Worm (Caenorhabditis elegans) whole organism, L1 larva: ENCODE results near the gene Y22D7AL.6.

Source experiments
- aly-2 ChIP-seq: fragments of 150-350 bp; optimal IDR thresholded peaks from 2 replicates; lab custom pipeline; 2014; ENCODE audit warnings: missing biosample characterization, missing genetic modification characterization
- ama-1 ChIP-seq: fragments of 150-350 bp; optimal IDR thresholded peaks from 2 replicates; lab custom pipeline; 2014
- blmp-1 ChIP-seq: fragments of 150-350 bp; optimal IDR thresholded peaks from 2 replicates; lab custom pipeline; 2014; ENCODE audit warnings: missing biosample characterization, missing genetic modification characterization
- ceh-63 ChIP-seq: fragments of 200-800 bp; sonication (Bioruptor generic); optimal IDR thresholded peaks from 2 replicates; lab custom pipeline; 2018; ENCODE audit warnings: mild to moderate bottlenecking, missing genetic modification characterization, missing compliant biosample characterization
- ceh-88 ChIP-seq: fragments of 200-800 bp; sonication (Bioruptor generic); IDR thresholded peaks from 2 replicates; pipeline ENCODE4 v1.3.6; 2022; ENCODE audit warnings: missing genetic modification characterization, missing compliant biosample characterization
- ceh-90 ChIP-seq: sonication (generic microtip); optimal IDR thresholded peaks from 2 replicates; lab custom pipeline; 2016; ENCODE audit warnings: missing genetic modification characterization, missing compliant biosample characterization
- dsc-1 ChIP-seq: sonication (generic microtip); optimal IDR thresholded peaks from 2 replicates; lab custom pipeline; 2016; ENCODE audit warnings: mild to moderate bottlenecking, missing genetic modification characterization, missing compliant biosample characterization
- efl-1 ChIP-seq, 4 experiments: fragments of 150-350 bp; optimal IDR thresholded peaks in 3 of 4; peaks in 1 of 4; 1 replicate in 1 of 4; 2 replicates in 3 of 4; lab custom pipeline; 2014; ENCODE audit warnings: missing biosample characterization in 2 of 4, missing genetic modification characterization in 2 of 4, missing genetic modification reagents in 2 of 4
- efl-3 ChIP-seq: fragments of 200-800 bp; sonication (Bioruptor generic); optimal IDR thresholded peaks from 2 replicates; lab custom pipeline; 2018; ENCODE audit warnings: mild to moderate bottlenecking, missing genetic modification characterization, missing compliant biosample characterization
- elt-2 ChIP-seq: sonication (generic microtip); optimal IDR thresholded peaks from 2 replicates; lab custom pipeline; 2016; ENCODE audit warnings: missing genetic modification characterization, mild to moderate bottlenecking, inconsistent platforms, missing compliant biosample characterization, missing genetic modification reagents
- elt-3 ChIP-seq, 6 experiments: fragments of 150-350 bp in 1 of 6; sonication (generic microtip); optimal IDR thresholded peaks; 2 replicates each; lab custom pipeline; 2017 to 2018; ENCODE audit warnings: missing biosample characterization in 6 of 6, missing genetic modification characterization in 6 of 6, inconsistent platforms in 1 of 6
- ets-5 ChIP-seq: fragments of 200-800 bp; sonication (Bioruptor generic); IDR thresholded peaks from 2 replicates; pipeline ENCODE4 v1.3.6; 2022; ENCODE audit warnings: missing genetic modification characterization, missing compliant biosample characterization
- fos-1 ChIP-seq: fragments of 150-350 bp; optimal IDR thresholded peaks from 2 replicates; lab custom pipeline; 2014; ENCODE audit warnings: missing biosample characterization, missing genetic modification characterization
- grh-1 ChIP-seq: fragments of 200-800 bp; sonication (Bioruptor generic); IDR thresholded peaks from 2 replicates; pipeline ENCODE4 v1.3.6; 2022; ENCODE audit warnings: missing genetic modification reagents, missing genetic modification characterization, missing compliant biosample characterization
- hpl-2 ChIP-seq: fragments of 150-350 bp; optimal IDR thresholded peaks from 2 replicates; lab custom pipeline; 2014; ENCODE audit warnings: missing biosample characterization, missing genetic modification reagents, missing genetic modification characterization
- jun-1 ChIP-seq: fragments of 150-350 bp; optimal IDR thresholded peaks from 2 replicates; lab custom pipeline; 2014; ENCODE audit warnings: missing biosample characterization, missing genetic modification reagents, missing genetic modification characterization
- lin-14 ChIP-seq: fragments of 200-800 bp; sonication (Bioruptor generic); optimal IDR thresholded peaks from 2 replicates; lab custom pipeline; 2018; ENCODE audit warnings: mild to moderate bottlenecking, missing genetic modification characterization, moderate library complexity, missing compliant biosample characterization
- lin-15B ChIP-seq: fragments of 150-350 bp; sonication (generic microtip); optimal IDR thresholded peaks from 3 replicates; lab custom pipeline; 2014; ENCODE audit warnings: missing biosample characterization, missing genetic modification characterization
- lin-35 ChIP-seq, 2 experiments: fragments of 150-350 bp; optimal IDR thresholded peaks; 2 replicates each; lab custom pipeline; 2014; ENCODE audit warnings: missing biosample characterization in 2 of 2, missing genetic modification characterization in 2 of 2, missing genetic modification reagents in 2 of 2
- mdl-1 ChIP-seq, 2 experiments: fragments of 150-350 bp; optimal IDR thresholded peaks; 2 replicates each; lab custom pipeline; 2014 to 2017; ENCODE audit warnings: missing biosample characterization in 2 of 2, missing genetic modification characterization in 2 of 2, inconsistent platforms in 1 of 2
- mef-2 ChIP-seq: fragments of 150-350 bp; optimal IDR thresholded peaks from 2 replicates; lab custom pipeline; 2014; ENCODE audit warnings: missing biosample characterization, missing genetic modification characterization
- mep-1 ChIP-seq: fragments of 150-350 bp; optimal IDR thresholded peaks from 2 replicates; lab custom pipeline; 2014; ENCODE audit warnings: missing biosample characterization, missing genetic modification characterization
- nhr-11 ChIP-seq: fragments of 150-350 bp; optimal IDR thresholded peaks from 2 replicates; lab custom pipeline; 2014; ENCODE audit warnings: missing biosample characterization, missing genetic modification characterization
- nhr-12 ChIP-seq: sonication (generic microtip); optimal IDR thresholded peaks from 2 replicates; lab custom pipeline; 2017; ENCODE audit warnings: missing biosample characterization, missing genetic modification characterization
- nhr-20 ChIP-seq: sonication (generic microtip); optimal IDR thresholded peaks from 2 replicates; lab custom pipeline; 2016; ENCODE audit warnings: mild to moderate bottlenecking, missing genetic modification characterization, missing compliant biosample characterization
- nhr-28 ChIP-seq: fragments of 150-350 bp; optimal IDR thresholded peaks from 2 replicates; lab custom pipeline; 2014; ENCODE audit warnings: missing biosample characterization, missing genetic modification characterization
- nhr-47 ChIP-seq: sonication (generic microtip); optimal IDR thresholded peaks from 2 replicates; lab custom pipeline; 2016; ENCODE audit warnings: mild to moderate bottlenecking, missing genetic modification characterization, moderate library complexity, missing compliant biosample characterization
- nhr-71 ChIP-seq: sonication (generic microtip); optimal IDR thresholded peaks from 2 replicates; lab custom pipeline; 2016; ENCODE audit warnings: mild to moderate bottlenecking, missing genetic modification characterization, moderate library complexity, missing compliant biosample characterization
- nhr-77 ChIP-seq: fragments of 150-350 bp; optimal IDR thresholded peaks from 2 replicates; lab custom pipeline; 2014; ENCODE audit warnings: missing biosample characterization, missing genetic modification characterization
- nhr-84 ChIP-seq: sonication (generic microtip); optimal IDR thresholded peaks from 2 replicates; lab custom pipeline; 2017; ENCODE audit warnings: missing biosample characterization, missing genetic modification characterization
- nhr-85 ChIP-seq: sonication (generic microtip); peaks from one replicate; lab custom pipeline; 2016; ENCODE audit warnings: missing genetic modification characterization, inconsistent platforms, missing compliant biosample characterization
- nhr-90 ChIP-seq: sonication (generic microtip); optimal IDR thresholded peaks from 2 replicates; lab custom pipeline; 2016; ENCODE audit warnings: mild to moderate bottlenecking, missing genetic modification characterization, missing compliant biosample characterization; ENCODE audit not compliant: poor library complexity
- pag-3 ChIP-seq: sonication (generic microtip); optimal IDR thresholded peaks from 2 replicates; lab custom pipeline; 2017; ENCODE audit warnings: missing genetic modification characterization, mild to moderate bottlenecking, missing compliant biosample characterization, antibody characterized with exemption, borderline replicate concordance; ENCODE audit not compliant: insufficient read depth
- pqm-1 ChIP-seq: sonication (generic microtip); optimal IDR thresholded peaks from 3 replicates; lab custom pipeline; 2017; ENCODE audit warnings: missing biosample characterization, missing genetic modification characterization
- snu-23 ChIP-seq: sonication (generic microtip); optimal IDR thresholded peaks from 2 replicates; lab custom pipeline; 2016; ENCODE audit warnings: missing genetic modification characterization, missing compliant biosample characterization
- unc-130 ChIP-seq: fragments of 150-350 bp; optimal IDR thresholded peaks from 2 replicates; lab custom pipeline; 2017; ENCODE audit warnings: missing biosample characterization, missing genetic modification characterization, inconsistent platforms
- unc-30 ChIP-seq: sonication (generic microtip); optimal IDR thresholded peaks from 2 replicates; lab custom pipeline; 2017; ENCODE audit warnings: missing biosample characterization, missing genetic modification characterization
- unc-98 ChIP-seq: fragments of 200-800 bp; sonication (Bioruptor generic); IDR thresholded peaks from 2 replicates; pipeline ENCODE4 v1.3.6; 2022; ENCODE audit warnings: missing genetic modification characterization, missing compliant biosample characterization
- xbp-1 ChIP-seq: sonication (generic microtip); optimal IDR thresholded peaks from 2 replicates; lab custom pipeline; 2016; ENCODE audit warnings: missing genetic modification characterization, missing compliant biosample characterization
- zag-1 ChIP-seq: fragments of 150-350 bp; optimal IDR thresholded peaks from 2 replicates; lab custom pipeline; 2014; ENCODE audit warnings: missing biosample characterization, missing genetic modification characterization
- zip-4 ChIP-seq: fragments of 200-800 bp; sonication (Bioruptor generic); optimal IDR thresholded peaks from 2 replicates; lab custom pipeline; 2018; ENCODE audit warnings: mild to moderate bottlenecking, missing genetic modification characterization, moderate library complexity, missing compliant biosample characterization
- ztf-4 ChIP-seq: fragments of 150-350 bp; optimal IDR thresholded peaks from 2 replicates; lab custom pipeline; 2014; ENCODE audit warnings: missing biosample characterization, missing genetic modification characterization

Gene Y22D7AL.6

DNA sequence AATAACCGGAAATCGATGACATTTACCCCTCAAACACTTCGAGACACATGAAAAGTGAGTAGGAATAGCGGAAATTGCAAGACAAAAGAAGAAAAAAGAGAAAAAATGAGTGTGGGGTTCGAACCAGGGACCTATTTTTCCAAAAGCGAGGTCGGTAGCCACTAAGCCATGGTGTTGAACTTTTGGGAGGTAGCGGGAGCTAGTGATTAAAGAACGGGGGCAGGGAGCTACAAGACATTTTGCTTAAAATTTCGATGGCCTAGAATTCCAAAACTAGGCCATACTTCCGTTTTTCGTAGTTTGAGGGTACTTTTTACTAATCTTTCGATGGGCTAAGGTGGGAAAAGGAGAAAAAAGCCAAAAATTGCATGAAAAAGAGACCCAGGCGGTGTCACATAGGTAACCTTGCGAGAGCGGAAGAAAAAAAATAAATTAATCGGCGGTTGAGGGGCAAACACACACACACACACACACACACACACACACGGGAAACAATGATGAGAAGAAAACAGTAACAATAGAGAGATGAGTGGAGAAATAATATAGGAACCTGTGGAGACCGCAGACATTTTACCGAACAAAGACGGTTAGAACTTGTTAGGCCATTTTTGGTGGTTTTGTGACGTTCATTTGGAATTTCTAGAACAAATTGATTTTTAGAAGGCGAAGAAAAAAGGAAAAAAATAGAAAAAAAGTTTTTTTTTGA lies 3.1 kb upstream of the Y22D7AL.6 start (continued):
- TF ChIP-seq nhr-20 (tag; lab: Kevin White, UChicago) (peak; percentile 37), nhr-77 (tag; lab: Kevin White, UChicago) (no peak), unc-98 (GFP tag; lab: Robert Waterston, UW) (no peak), zag-1 (tag; lab: Kevin White, UChicago) (no peak), nhr-28 (tag; lab: Kevin White, UChicago) (no peak), unc-30 (tag; lab: Kevin White, UChicago) (no peak), ztf-4 (no peak), ets-5 (no peak), ceh-90 (tag; lab: Kevin White, UChicago) (peak; percentile 54), pqm-1 (tag; lab: Kevin White, UChicago) (no peak)
- TF ChIP-seq, all 84 proteins: peak for 24

DNA sequence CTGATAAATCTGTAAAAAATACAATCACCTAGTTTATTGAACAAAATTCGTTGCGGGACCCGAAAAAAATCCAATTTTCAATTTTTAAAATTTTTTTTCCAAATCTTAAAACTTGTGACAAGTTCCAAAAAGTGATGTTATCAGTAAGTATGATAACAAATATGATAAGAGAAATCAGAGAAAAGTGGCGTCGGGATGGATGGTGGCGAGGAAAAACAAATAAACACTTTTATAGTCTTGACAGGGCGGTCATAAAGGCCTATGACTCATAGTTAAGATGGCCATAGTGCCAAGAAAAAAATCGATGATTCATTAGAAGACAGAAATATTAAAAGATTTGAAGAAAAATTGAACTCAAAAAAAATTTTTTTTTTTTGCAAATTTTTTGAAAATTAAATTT lies 2.0 kb upstream of the Y22D7AL.6 start:
- no peak for TF ChIP-seq ceh-88
- no peak for TF ChIP-seq mef-2 (tag; lab: Kevin White, UChicago)
- no peak for TF ChIP-seq ets-5
- peak; percentile 58 for TF ChIP-seq lin-14
- no peak for TF ChIP-seq nhr-28 (tag; lab: Kevin White, UChicago)
- TF ChIP-seq jun-1 (tag; lab: Kevin White, UChicago) = peak; percentile 29
- TF ChIP-seq nhr-47 = no peak
- no peak for TF ChIP-seq lin-15B
- TF ChIP-seq ama-1 = no peak
- peak; percentile 93 for TF ChIP-seq elt-2 (tag; lab: Kevin White, UChicago)
- peak in 5 of 6 experiments; percentile 22 to 93 (median 76) for TF ChIP-seq elt-3 (tag; optimal IDR thresholded peaks at IDR 0.05; lab: Kevin White, UChicago)
- no peak for TF ChIP-seq zip-4 (GFP tag; lab: Kevin White, UChicago)
- no peak for TF ChIP-seq nhr-77 (tag; lab: Kevin White, UChicago)
- peak in 1 of 2 experiments; percentile 44 for TF ChIP-seq lin-35 (GFP tag; optimal IDR thresholded peaks at IDR 0.05; lab: Kevin White, UChicago)
- no peak for TF ChIP-seq nhr-12 (tag; lab: Kevin White, UChicago)
- peak; percentile 33 for TF ChIP-seq nhr-90
- no peak for TF ChIP-seq efl-1 (optimal IDR thresholded peaks at IDR 0.05; lab: Kevin White, UChicago)
- TF ChIP-seq efl-1 (GFP tag; optimal IDR thresholded peaks at IDR 0.05 in 1 of 2; lab: Kevin White, UChicago) = no peak
- no peak for TF ChIP-seq nhr-84
- TF ChIP-seq pqm-1 (tag; lab: Kevin White, UChicago) = peak; percentile 50
- TF ChIP-seq mdl-1 (tag; optimal IDR thresholded peaks at IDR 0.05; lab: Kevin White, UChicago) = peak in 1 of 2 experiments; percentile 6
- TF ChIP-seq dsc-1 (tag; lab: Kevin White, UChicago) = no peak
- TF ChIP-seq nhr-85 (tag; lab: Kevin White, UChicago) = peak; percentile 66
- no peak for TF ChIP-seq aly-2 (tag; lab: Kevin White, UChicago)
- no peak for TF ChIP-seq pag-3 (tag; lab: Kevin White, UChicago)
- no peak for TF ChIP-seq unc-130 (tag; lab: Kevin White, UChicago)
- TF ChIP-seq nhr-71 (tag; lab: Kevin White, UChicago) = peak; percentile 23
- no peak for TF ChIP-seq hpl-2 (GFP tag; lab: Kevin White, UChicago)
- peak; percentile 28 for TF ChIP-seq nhr-20 (tag; lab: Kevin White, UChicago)
- no peak for TF ChIP-seq snu-23 (GFP tag; lab: Kevin White, UChicago)
- no peak for TF ChIP-seq efl-3 (GFP tag; lab: Kevin White, UChicago)
- no peak for TF ChIP-seq ceh-63
- TF ChIP-seq blmp-1 = peak; percentile 47
- no peak for TF ChIP-seq nhr-11 (tag; lab: Kevin White, UChicago)
- TF ChIP-seq xbp-1 (tag; lab: Kevin White, UChicago) = no peak
- peak; percentile 23 for TF ChIP-seq fos-1 (tag; lab: Kevin White, UChicago)
- no peak for TF ChIP-seq grh-1 (GFP tag; lab: Robert Waterston, UW)
- no peak for TF ChIP-seq mep-1
- TF ChIP-seq, all 84 proteins: peak for 13
